Worm (Caenorhabditis elegans): ENCODE data around the gene F27B3.8.
A peak's percentile ranks its signal among the peaks of the same experiment; 100 is the strongest.

Gene F27B3.8

ce11 chrIII:6558487-6558886, 21.0 kb upstream of the F27B3.8 start, which contains the start of gene C09E7.8:
TSS of gene C09E7.8 (minus strand) at chrIII:6558587.
- no peak for TF ChIP-seq xbp-1 (tag; optimal IDR thresholded peaks at IDR 0.05)
- no peak for TF ChIP-seq mdl-1 (tag; optimal IDR thresholded peaks at IDR 0.05)
- TF ChIP-seq nhr-11 (tag; optimal IDR thresholded peaks at IDR 0.05) = no peak
- no peak for TF ChIP-seq nhr-77 (tag; optimal IDR thresholded peaks at IDR 0.05)
- TF ChIP-seq ztf-11 (tag; optimal IDR thresholded peaks at IDR 0.05) = no peak
- TF ChIP-seq ces-1 (GFP tag; optimal IDR thresholded peaks at IDR 0.05) = no peak
- no peak for TF ChIP-seq lin-35 (GFP tag; optimal IDR thresholded peaks at IDR 0.05)
- no peak for TF ChIP-seq unc-62 (GFP tag; optimal IDR thresholded peaks at IDR 0.05)
- TF ChIP-seq rnt-1 (tag; optimal IDR thresholded peaks at IDR 0.05) = no peak
- no peak for TF ChIP-seq ceh-88 (GFP tag; IDR thresholded peaks at IDR 0.05)
- no peak for TF ChIP-seq alr-1 (tag; optimal IDR thresholded peaks at IDR 0.05; ENCODE audit: borderline replicate concordance)
- no peak for TF ChIP-seq efl-1 (optimal IDR thresholded peaks at IDR 0.05)
- no peak for TF ChIP-seq efl-1 (GFP tag; optimal IDR thresholded peaks at IDR 0.05 in 1 of 2)
- TF ChIP-seq lir-3 (tag; optimal IDR thresholded peaks at IDR 0.05; ENCODE audit: poor library complexity) = no peak

DNA sequence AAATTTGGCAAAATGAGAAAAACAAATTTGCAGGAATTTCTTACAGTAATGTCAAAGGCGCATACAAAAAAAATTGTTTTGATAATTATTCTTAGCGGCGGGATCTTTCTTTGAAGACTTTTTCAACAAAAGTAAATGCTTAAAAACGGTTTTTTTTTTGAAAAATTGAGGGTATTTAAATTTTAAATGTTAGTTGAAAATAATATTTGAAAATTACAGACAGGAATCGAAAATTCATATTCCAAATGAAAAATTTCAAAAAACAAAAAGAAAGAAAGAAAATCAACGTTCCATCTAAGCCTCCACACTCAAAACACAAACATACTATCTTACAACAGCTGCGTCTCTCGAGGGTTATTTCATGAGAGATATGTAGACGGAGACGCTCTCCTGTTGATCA, 2.3 kb upstream of the F27B3.8 start:
- no peak for TF ChIP-seq dsc-1 (tag; optimal IDR thresholded peaks at IDR 0.05)
- TF ChIP-seq snu-23 (GFP tag; optimal IDR thresholded peaks at IDR 0.05) = no peak
- TF ChIP-seq unc-86 (tag; optimal IDR thresholded peaks at IDR 0.05) = no peak
- no peak for TF ChIP-seq C16A3.4 (tag; optimal IDR thresholded peaks at IDR 0.05)
- no peak for TF ChIP-seq nhr-11 (tag; optimal IDR thresholded peaks at IDR 0.05)
- TF ChIP-seq ceh-90 (tag; optimal IDR thresholded peaks at IDR 0.05) = no peak
- no peak for TF ChIP-seq fkh-8 (tag; optimal IDR thresholded peaks at IDR 0.05)
- TF ChIP-seq efl-1 (optimal IDR thresholded peaks at IDR 0.05) = no peak
- TF ChIP-seq efl-1 (GFP tag; optimal IDR thresholded peaks at IDR 0.05 in 1 of 2) = peak in 1 of 2 experiments; percentile 72
- no peak for TF ChIP-seq jun-1 (tag; optimal IDR thresholded peaks at IDR 0.05)
- TF ChIP-seq ceh-82 (tag; optimal IDR thresholded peaks at IDR 0.05) = no peak
- peak; percentile 20 for TF ChIP-seq lin-14 (GFP tag; optimal IDR thresholded peaks at IDR 0.05)

DNA sequence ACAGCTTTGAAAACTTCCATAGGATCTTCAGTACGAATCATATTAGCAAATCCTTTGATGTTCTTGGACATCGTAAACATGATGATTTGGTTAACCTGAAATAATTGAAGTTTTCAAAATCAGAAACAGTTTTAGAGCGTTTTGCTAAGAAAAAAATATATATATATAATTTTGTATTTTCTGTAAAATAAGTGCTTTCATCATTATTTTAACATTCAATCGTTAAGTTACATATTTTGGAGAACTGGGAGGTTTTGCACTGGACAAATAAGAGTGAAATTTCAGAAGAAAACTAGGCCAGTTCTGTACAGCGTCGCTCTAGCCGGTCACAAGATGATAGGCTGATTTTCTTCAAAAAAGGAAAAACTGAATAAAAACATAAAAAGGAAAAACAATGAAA, 993 bp upstream of the F27B3.8 start, which contains the start of gene F27B3.6:
TSS of gene F27B3.6 (minus strand) at position 101 of the 400 bp plus-strand sequence.
- TF ChIP-seq snu-23 (GFP tag; optimal IDR thresholded peaks at IDR 0.05) (no peak), isw-1 (GFP tag; IDR thresholded peaks at IDR 0.05) (no peak), efl-3 (GFP tag; optimal IDR thresholded peaks at IDR 0.05) (no peak), blmp-1 (tag; optimal IDR thresholded peaks at IDR 0.05) (no peak), hpl-2 (GFP tag; optimal IDR thresholded peaks at IDR 0.05) (no peak), nhr-71 (tag; optimal IDR thresholded peaks at IDR 0.05) (no peak), aha-1 (tag; optimal IDR thresholded peaks at IDR 0.05) (no peak), F16B12.6 (tag; optimal IDR thresholded peaks at IDR 0.05) (no peak)

DNA sequence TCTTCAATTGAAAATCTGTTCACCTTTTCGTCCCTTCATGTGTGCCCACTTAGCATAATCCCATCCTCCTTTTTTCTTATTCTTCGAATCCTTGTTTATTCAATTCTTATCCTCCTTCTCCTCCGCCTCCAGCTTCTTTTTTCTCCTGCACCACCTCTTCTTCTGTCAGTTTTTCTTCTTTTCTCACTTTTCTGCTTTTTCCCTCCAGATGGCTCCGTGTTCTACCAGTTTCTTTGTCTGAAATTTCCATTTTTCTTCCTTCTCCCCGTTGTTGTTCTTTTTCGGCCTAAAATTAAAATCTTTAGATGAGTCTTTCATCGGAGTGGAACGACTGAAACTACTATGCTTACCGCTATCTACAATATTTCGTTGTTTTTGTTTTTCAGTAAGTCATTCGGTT, 2.1 kb downstream of the F27B3.8 start, which contains the start of gene acr-21:
TSS of gene acr-21 (plus strand) at position 301 of the 400 bp plus-strand sequence.
- TF ChIP-seq nhr-85 (tag) (no peak), nhr-84 (tag; optimal IDR thresholded peaks at IDR 0.05) (no peak), xbp-1 (tag; optimal IDR thresholded peaks at IDR 0.05) (no peak), egl-27 (tag; optimal IDR thresholded peaks at IDR 0.05) (no peak), hlh-4 (tag; optimal IDR thresholded peaks at IDR 0.05) (no peak), ceh-8 (GFP tag; optimal IDR thresholded peaks at IDR 0.05) (no peak), fkh-10 (GFP tag; optimal IDR thresholded peaks at IDR 0.05) (no peak), nhr-20 (tag; optimal IDR thresholded peaks at IDR 0.05) (no peak), snpc-4 (tag; optimal IDR thresholded peaks at IDR 0.05) (no peak), hlh-17 (GFP tag; optimal IDR thresholded peaks at IDR 0.05; ENCODE audit: borderline replicate concordance) (no peak), Y116A8C.19 (tag; optimal IDR thresholded peaks at IDR 0.05; ENCODE audit: borderline replicate concordance) (no peak), lin-13 (GFP tag; optimal IDR thresholded peaks at IDR 0.05) (no peak), zag-1 (tag; optimal IDR thresholded peaks at IDR 0.05) (no peak), ceh-63 (GFP tag; optimal IDR thresholded peaks at IDR 0.05) (no peak), egl-13 (tag; optimal IDR thresholded peaks at IDR 0.05) (no peak), mdl-1 (tag; optimal IDR thresholded peaks at IDR 0.05) (no peak), snu-23 (GFP tag; optimal IDR thresholded peaks at IDR 0.05) (no peak), ztf-11 (tag; optimal IDR thresholded peaks at IDR 0.05) (no peak)
